Fruit fly (Drosophila melanogaster): ENCODE measurements around the gene klg.

dm6 chr3R:22997912-22998622 lies 99.0 kb downstream of the klg start, which contains the start of gene Nha2:
- no peak for TF ChIP-seq CG34367 (tag; optimal IDR thresholded peaks at IDR 0.05)
- no peak for TF ChIP-seq CG17806 (tag; optimal IDR thresholded peaks at IDR 0.05)
- TF ChIP-seq rn (GFP tag; IDR thresholded peaks at IDR 0.05): no peak
- TF ChIP-seq CG14655 (GFP tag; optimal IDR thresholded peaks at IDR 0.05): no peak
